Fruit fly (Drosophila melanogaster): ENCODE measurements around the gene CASK.
"Not testable (repeated sequence)": the region's sequence is repeated elsewhere in the genome, so short reads cannot be mapped to it uniquely, and the experiment has no call there.

CASK gene

DNA sequence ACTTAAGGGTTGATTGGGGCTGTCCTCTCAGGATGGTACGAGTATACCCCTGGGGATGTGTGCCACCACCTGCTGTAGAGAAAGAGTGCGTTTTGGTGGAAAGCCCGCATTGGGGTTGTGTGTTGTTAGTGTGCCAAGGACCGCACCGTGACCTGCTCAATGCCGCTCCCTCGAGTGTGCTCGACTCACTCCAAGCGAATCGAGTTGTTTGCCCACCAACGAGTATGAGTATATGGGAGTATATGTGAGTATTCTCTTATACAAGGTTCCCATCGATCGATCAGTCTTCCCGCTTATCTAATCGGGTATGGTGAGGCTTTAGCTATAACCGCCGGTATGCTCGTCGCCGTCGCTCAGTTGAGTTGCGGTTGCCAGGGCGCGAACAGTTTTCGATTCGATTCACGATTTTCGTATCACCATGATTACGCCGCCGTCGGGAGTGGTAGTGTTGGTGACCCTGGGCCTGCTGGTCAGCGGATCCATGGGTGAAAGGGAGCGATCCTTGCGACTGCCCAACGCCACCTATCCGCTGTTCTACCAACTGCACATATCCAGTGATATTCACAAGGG is 82.6 kb downstream of the CASK start, which contains the start of gene CG5849:
TSS of gene CG5849 (plus strand) at position 356 of the 570 bp plus-strand sequence.
- TF ChIP-seq Sin3A (optimal IDR thresholded peaks at IDR 0.05) (no peak), psq (optimal IDR thresholded peaks at IDR 0.05) (no peak), h (optimal IDR thresholded peaks at IDR 0.05) (no peak), insv (optimal IDR thresholded peaks at IDR 0.05) (no peak), Myc (optimal IDR thresholded peaks at IDR 0.05) (no peak), ttk (optimal IDR thresholded peaks at IDR 0.05) (no peak)

DNA sequence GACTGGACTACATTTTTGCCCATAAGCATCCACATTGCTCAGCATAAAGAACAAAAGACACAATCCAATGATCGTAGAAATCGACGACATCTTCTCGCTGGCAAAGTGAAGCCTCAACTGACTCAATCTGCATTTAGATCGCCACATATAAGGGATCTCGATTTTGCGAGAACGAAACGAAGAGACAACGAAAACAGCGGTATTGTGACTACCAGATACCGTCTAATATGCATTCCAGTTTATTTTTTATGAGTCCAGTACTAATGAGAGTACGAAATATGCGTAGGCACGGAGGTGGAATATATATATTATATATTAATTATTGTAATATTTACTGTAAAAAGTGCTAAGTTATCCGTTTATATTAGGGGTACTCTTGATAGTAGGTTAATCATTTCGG is 83.5 kb downstream of the CASK start, which contains the start of gene CG34034:
TSS of gene CG34034 (minus strand) at position 101 of the 400 bp plus-strand sequence.
- TF ChIP-seq h (optimal IDR thresholded peaks at IDR 0.05) (no peak), psq (optimal IDR thresholded peaks at IDR 0.05) (no peak), Myc (optimal IDR thresholded peaks at IDR 0.05) (no peak), insv (optimal IDR thresholded peaks at IDR 0.05) (no peak), ttk (optimal IDR thresholded peaks at IDR 0.05) (no peak), Sin3A (optimal IDR thresholded peaks at IDR 0.05) (no peak)

DNA sequence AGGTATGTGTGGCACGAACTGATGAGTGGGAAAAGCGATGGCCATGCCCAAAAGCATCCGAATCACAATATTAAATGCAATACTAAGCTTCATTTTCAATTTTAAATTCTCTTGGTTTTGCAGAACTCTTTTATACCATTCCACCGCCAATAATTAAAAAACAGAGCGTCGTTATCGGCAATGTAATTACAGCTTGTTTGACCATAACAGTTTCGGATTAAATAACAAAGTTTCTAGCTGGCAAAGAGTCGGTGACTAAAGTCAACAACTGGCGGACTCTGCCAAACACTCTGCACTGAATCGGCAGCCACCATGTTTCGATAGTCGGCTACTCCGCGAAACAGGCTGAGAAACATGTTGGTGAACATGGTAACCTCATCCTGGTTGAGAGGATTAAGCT is 85.2 kb downstream of the CASK start, which contains the start of gene CG42870:
TSS of gene CG42870 (minus strand) at position 101 of the 400 bp plus-strand sequence.
- no peak for TF ChIP-seq psq (optimal IDR thresholded peaks at IDR 0.05)
- TF ChIP-seq h (optimal IDR thresholded peaks at IDR 0.05) = no peak
- no peak for TF ChIP-seq Myc (optimal IDR thresholded peaks at IDR 0.05)

DNA sequence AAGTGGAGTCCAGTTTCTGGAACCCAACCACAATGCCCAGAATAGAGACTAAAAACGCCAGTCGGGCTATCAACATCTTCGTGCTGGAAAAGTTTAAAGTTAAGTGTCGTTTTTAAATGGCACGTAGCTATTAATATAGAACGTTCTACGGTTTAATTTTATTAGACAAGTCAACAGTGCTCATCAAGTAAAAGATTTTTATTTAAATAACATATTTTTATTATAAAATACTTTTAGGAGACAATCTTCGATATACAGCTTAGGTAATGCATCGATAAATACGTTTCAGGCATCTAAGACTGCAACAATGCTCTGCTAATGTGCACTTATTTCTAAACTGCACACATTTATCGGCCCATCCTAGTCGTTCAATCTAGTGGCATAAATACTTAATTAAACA is 85.7 kb downstream of the CASK start, which contains the start of gene CG42869:
TSS of gene CG42869 (minus strand) at position 101 of the 400 bp plus-strand sequence.
- TF ChIP-seq ttk (optimal IDR thresholded peaks at IDR 0.05) (no peak), h (optimal IDR thresholded peaks at IDR 0.05) (no peak), insv (optimal IDR thresholded peaks at IDR 0.05) (no peak), psq (optimal IDR thresholded peaks at IDR 0.05) (no peak), Sin3A (optimal IDR thresholded peaks at IDR 0.05) (no peak), Myc (optimal IDR thresholded peaks at IDR 0.05) (no peak)

DNA sequence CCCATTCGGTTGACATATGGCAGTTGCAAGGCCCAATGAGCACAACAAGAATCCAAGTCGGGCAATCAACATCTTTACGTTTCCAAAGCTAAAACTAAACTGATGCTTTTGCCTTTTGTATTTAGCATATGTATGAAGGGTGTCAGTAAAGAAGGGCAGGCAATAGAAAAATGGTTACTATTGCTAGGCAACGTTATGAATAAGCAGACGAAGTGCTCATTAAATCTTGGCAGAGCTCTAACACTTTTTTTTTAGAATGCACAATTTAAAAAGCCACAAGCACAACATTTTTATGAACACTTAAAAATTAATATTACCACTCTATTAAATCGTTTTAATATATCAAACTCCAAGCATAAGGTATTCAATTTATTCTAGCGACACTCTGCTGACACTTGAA is 86.3 kb downstream of the CASK start, which contains the start of gene Sfp93F:
TSS of gene Sfp93F (minus strand) at position 101 of the 400 bp plus-strand sequence.
- TF ChIP-seq Sin3A, Myc, h (optimal IDR thresholded peaks at IDR 0.05): not testable (repeated sequence)
